Worm (Caenorhabditis elegans) whole organism, late embryonic: ENCODE measurements around the gene F41G4.8.
"Not testable (repeated sequence)": the region's sequence is repeated elsewhere in the genome, so short reads cannot be mapped to it uniquely, and the experiment has no call there.

Experiments used
- C38D4.7 ChIP-seq: fragments of 200-800 bp; sonication (Bioruptor generic); optimal IDR thresholded peaks from 2 replicates; lab custom pipeline; 2018; ENCODE audit warnings: mild to moderate bottlenecking, missing genetic modification characterization, moderate library complexity, missing compliant biosample characterization
- K09A11.1 ChIP-seq: sonication (generic microtip); optimal IDR thresholded peaks from 2 replicates; lab custom pipeline; 2017; ENCODE audit warnings: antibody characterized with exemption, mild to moderate bottlenecking, missing genetic modification characterization, missing compliant biosample characterization; ENCODE audit not compliant: insufficient read depth
- Y22D7AL.16 ChIP-seq: sonication (generic microtip); optimal IDR thresholded peaks from 2 replicates; lab custom pipeline; 2016; ENCODE audit warnings: missing genetic modification characterization, missing compliant biosample characterization
- ahr-1 ChIP-seq: sonication (generic microtip); optimal IDR thresholded peaks from 2 replicates; lab custom pipeline; 2016; ENCODE audit warnings: missing genetic modification characterization, missing compliant biosample characterization
- ama-1 ChIP-seq: fragments of 150-350 bp; optimal IDR thresholded peaks from 2 replicates; lab custom pipeline; 2014
- ceh-14 ChIP-seq: sonication (generic microtip); optimal IDR thresholded peaks from 2 replicates; lab custom pipeline; 2016; ENCODE audit warnings: missing genotype, missing genetic modification characterization, missing compliant biosample characterization
- ceh-19 ChIP-seq: fragments of 200-800 bp; sonication (Bioruptor generic); optimal IDR thresholded peaks from 2 replicates; lab custom pipeline; 2018; ENCODE audit warnings: mild to moderate bottlenecking, missing genetic modification characterization, missing compliant biosample characterization
- ceh-2 ChIP-seq: sonication (generic microtip); optimal IDR thresholded peaks from 2 replicates; lab custom pipeline; 2016; ENCODE audit warnings: missing genotype, missing genetic modification characterization, missing compliant biosample characterization
- ceh-22 ChIP-seq: sonication (generic microtip); optimal IDR thresholded peaks from 2 replicates; lab custom pipeline; 2017; ENCODE audit warnings: missing biosample characterization, missing genetic modification characterization
- ceh-31 ChIP-seq: sonication (generic microtip); optimal IDR thresholded peaks from 2 replicates; lab custom pipeline; 2016; ENCODE audit warnings: missing genetic modification characterization, missing compliant biosample characterization
- ceh-34 ChIP-seq: sonication (generic microtip); optimal IDR thresholded peaks from 2 replicates; lab custom pipeline; 2016; ENCODE audit warnings: mild to moderate bottlenecking, missing genetic modification characterization, missing compliant biosample characterization
- ceh-45 ChIP-seq: fragments of 200-800 bp; sonication (Bioruptor generic); IDR thresholded peaks from 2 replicates; pipeline ENCODE4 v1.3.6; 2022; ENCODE audit warnings: missing genetic modification reagents, missing genetic modification characterization, missing compliant biosample characterization
- ceh-9 ChIP-seq: sonication (generic microtip); optimal IDR thresholded peaks from 2 replicates; lab custom pipeline; 2016; ENCODE audit warnings: mild to moderate bottlenecking, missing genetic modification characterization, inconsistent platforms, missing compliant biosample characterization
- dmd-4 ChIP-seq: sonication (generic microtip); optimal IDR thresholded peaks from 2 replicates; lab custom pipeline; 2016; ENCODE audit warnings: borderline replicate concordance, missing genetic modification characterization, missing compliant biosample characterization
- elt-2 ChIP-seq: sonication (generic microtip); optimal IDR thresholded peaks from 2 replicates; lab custom pipeline; 2016; ENCODE audit warnings: missing genetic modification reagents, missing genetic modification characterization, missing compliant biosample characterization
- ets-4 ChIP-seq: sonication (generic microtip); optimal IDR thresholded peaks from 2 replicates; lab custom pipeline; 2016; ENCODE audit warnings: missing genetic modification characterization, missing compliant biosample characterization
- eyg-1 ChIP-seq: sonication (generic microtip); optimal IDR thresholded peaks from 2 replicates; lab custom pipeline; 2016; ENCODE audit warnings: missing genotype, missing genetic modification characterization, missing compliant biosample characterization
- fax-1 ChIP-seq: sonication (generic microtip); optimal IDR thresholded peaks from 2 replicates; lab custom pipeline; 2016; ENCODE audit warnings: missing genotype, missing genetic modification characterization, missing compliant biosample characterization
- fkh-6 ChIP-seq: sonication (generic microtip); optimal IDR thresholded peaks from 2 replicates; lab custom pipeline; 2016; ENCODE audit warnings: missing genetic modification characterization, missing compliant biosample characterization
- hlh-13 ChIP-seq: fragments of 200-800 bp; sonication (Bioruptor generic); optimal IDR thresholded peaks from 2 replicates; lab custom pipeline; 2018; ENCODE audit warnings: mild to moderate bottlenecking, missing genetic modification characterization, missing compliant biosample characterization
- hlh-15 ChIP-seq: sonication (generic microtip); optimal IDR thresholded peaks from 2 replicates; lab custom pipeline; 2016; ENCODE audit warnings: missing genetic modification characterization, missing compliant biosample characterization
- lim-6 ChIP-seq: sonication (generic microtip); optimal IDR thresholded peaks from 2 replicates; lab custom pipeline; 2016; ENCODE audit warnings: missing genetic modification characterization, missing compliant biosample characterization
- mec-3 ChIP-seq: sonication (generic microtip); optimal IDR thresholded peaks from 2 replicates; lab custom pipeline; 2016; ENCODE audit warnings: borderline replicate concordance, missing genetic modification characterization, missing compliant biosample characterization
- nfya-1 ChIP-seq: sonication (generic microtip); optimal IDR thresholded peaks from 2 replicates; lab custom pipeline; 2017; ENCODE audit warnings: missing genetic modification characterization, mild to moderate bottlenecking, missing compliant biosample characterization, antibody characterized with exemption, moderate library complexity
- nhr-11 ChIP-seq: fragments of 150-350 bp; optimal IDR thresholded peaks from 2 replicates; lab custom pipeline; 2014; ENCODE audit warnings: missing biosample characterization, missing genetic modification characterization
- nhr-232 ChIP-seq: sonication (generic microtip); optimal IDR thresholded peaks from 2 replicates; lab custom pipeline; 2016; ENCODE audit warnings: missing genetic modification characterization, missing compliant biosample characterization
- pat-9 ChIP-seq: fragments of 200-800 bp; sonication (Bioruptor generic); optimal IDR thresholded peaks from 2 replicates; lab custom pipeline; 2018; ENCODE audit warnings: mild to moderate bottlenecking, missing genetic modification characterization, moderate library complexity, missing compliant biosample characterization
- pax-1 ChIP-seq: fragments of 150-350 bp; optimal IDR thresholded peaks from 2 replicates; lab custom pipeline; 2014; ENCODE audit warnings: missing biosample characterization, missing genetic modification characterization
- pqm-1 ChIP-seq: sonication (generic microtip); optimal IDR thresholded peaks from 2 replicates; lab custom pipeline; 2016; ENCODE audit warnings: missing genetic modification characterization, missing compliant biosample characterization
- rnt-1 ChIP-seq: sonication (generic microtip); optimal IDR thresholded peaks from 2 replicates; lab custom pipeline; 2016; ENCODE audit warnings: missing genetic modification characterization, missing compliant biosample characterization
- sdc-2 ChIP-seq: sonication (generic microtip); optimal IDR thresholded peaks from 2 replicates; lab custom pipeline; 2016; ENCODE audit warnings: missing genotype, missing genetic modification characterization, missing compliant biosample characterization
- syd-9 ChIP-seq: sonication (generic microtip); optimal IDR thresholded peaks from 2 replicates; lab custom pipeline; 2016; ENCODE audit warnings: mild to moderate bottlenecking, missing genetic modification characterization, moderate library complexity, missing compliant biosample characterization
- tbx-2 ChIP-seq: sonication (generic microtip); optimal IDR thresholded peaks from 2 replicates; lab custom pipeline; 2016; ENCODE audit warnings: missing genetic modification characterization, missing compliant biosample characterization
- unc-55 ChIP-seq: sonication (generic microtip); optimal IDR thresholded peaks from 2 replicates; lab custom pipeline; 2017; ENCODE audit warnings: missing biosample characterization, missing genetic modification reagents, missing genetic modification characterization
- unc-86 ChIP-seq: sonication (generic microtip); optimal IDR thresholded peaks from 2 replicates; lab custom pipeline; 2016; ENCODE audit warnings: missing genetic modification characterization, missing compliant biosample characterization
- zip-5 ChIP-seq: sonication (generic microtip); optimal IDR thresholded peaks from 2 replicates; lab custom pipeline; 2016; ENCODE audit warnings: missing genetic modification characterization, missing compliant biosample characterization
- ztf-16 ChIP-seq: sonication (generic microtip); optimal IDR thresholded peaks from 2 replicates; lab custom pipeline; 2017; ENCODE audit warnings: missing genetic modification characterization, missing compliant biosample characterization

The F41G4.8 gene

DNA sequence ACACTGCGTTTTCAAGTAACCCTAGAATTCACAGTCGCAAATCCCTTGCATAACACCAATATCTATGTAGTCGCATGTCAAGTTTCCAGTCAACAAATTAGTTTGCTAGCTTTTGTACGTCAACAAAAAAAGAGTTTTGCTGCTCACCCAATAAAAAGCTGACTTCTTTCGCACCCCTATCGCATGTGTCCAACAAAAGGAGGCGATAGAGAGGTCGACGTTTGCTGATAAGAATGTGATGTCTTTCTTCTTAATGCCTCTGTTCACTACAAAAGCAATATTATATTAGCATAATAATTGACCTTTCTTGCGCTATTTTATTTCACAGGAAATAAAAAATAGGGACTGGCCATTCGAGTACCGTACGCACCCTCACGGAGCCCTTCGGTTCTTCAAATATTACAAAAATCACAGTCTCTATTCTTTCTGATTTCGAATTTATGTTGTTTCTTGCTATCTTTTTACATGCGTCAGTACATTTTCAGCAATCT lies 15.2 kb upstream of the F41G4.8 start, which contains the start of gene T20F7.3:
Gene T20F7.3 (plus strand): TSS at position 441 of the 491 bp plus-strand sequence.
- TF ChIP-seq elt-2 (tag; lab: Kevin White, UChicago) (peak; percentile 60), pax-1 (no peak)

DNA sequence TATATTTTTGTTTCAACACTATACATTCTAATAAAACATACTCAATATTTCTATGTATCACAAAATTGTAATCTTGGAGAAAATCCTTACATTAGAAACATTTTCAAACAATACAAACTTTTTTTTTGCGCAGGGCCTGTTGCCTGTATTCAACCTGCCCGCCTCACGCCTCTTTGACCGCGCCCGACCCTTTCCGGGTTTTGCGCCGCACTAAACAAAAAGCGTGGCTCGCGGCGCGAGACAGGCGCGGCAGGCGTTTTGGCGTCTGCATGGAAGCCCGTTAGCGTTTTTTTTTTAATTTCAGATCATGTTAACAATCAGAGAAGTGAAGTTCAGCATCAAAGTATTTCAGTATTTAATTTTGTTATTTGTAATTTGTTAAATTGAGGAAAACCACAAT lies 1.9 kb downstream of the F41G4.8 start:
- TF ChIP-seq ama-1 (lab: Kevin White, UChicago) (no peak), ets-4 (tag; lab: Kevin White, UChicago) (no peak), unc-55 (GFP tag; lab: Kevin White, UChicago) (no peak), ceh-9 (tag; lab: Kevin White, UChicago) (no peak), tbx-2 (tag; lab: Kevin White, UChicago) (no peak), ceh-45 (no peak), K09A11.1 (no peak), nhr-11 (no peak), sdc-2 (no peak), ceh-34 (tag; lab: Kevin White, UChicago) (no peak), pat-9 (tag; lab: Kevin White, UChicago) (no peak), C38D4.7 (GFP tag; lab: Kevin White, UChicago) (no peak)
- TF ChIP-seq, all 69 proteins: peak for 0

DNA sequence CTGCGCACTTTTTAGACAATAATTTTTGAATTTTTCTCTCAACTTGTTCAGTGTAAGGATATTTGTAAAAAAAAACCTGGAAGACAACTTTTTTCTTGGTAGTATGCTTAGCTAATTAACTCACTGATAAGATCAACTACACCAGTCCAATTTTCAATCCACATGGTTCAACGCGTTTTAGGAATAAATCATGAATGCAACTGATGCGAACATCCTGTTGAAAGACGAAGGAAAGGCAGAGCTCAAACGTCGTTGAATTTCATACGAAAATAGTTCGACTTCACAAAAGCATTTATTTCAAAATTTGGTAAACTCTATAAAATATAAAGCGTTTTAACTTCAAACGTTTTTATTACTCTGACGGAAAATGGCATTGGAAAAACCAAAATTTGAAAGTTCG lies 4.1 kb downstream of the F41G4.8 start, which contains the start of gene dyla-1:
Gene dyla-1 (plus strand): TSS at position 301 of the 400 bp plus-strand sequence.
- TF ChIP-seq fkh-6 = no peak
- TF ChIP-seq ceh-14 (tag; lab: Kevin White, UChicago) = no peak
- TF ChIP-seq, all 69 proteins: peak for 0

DNA sequence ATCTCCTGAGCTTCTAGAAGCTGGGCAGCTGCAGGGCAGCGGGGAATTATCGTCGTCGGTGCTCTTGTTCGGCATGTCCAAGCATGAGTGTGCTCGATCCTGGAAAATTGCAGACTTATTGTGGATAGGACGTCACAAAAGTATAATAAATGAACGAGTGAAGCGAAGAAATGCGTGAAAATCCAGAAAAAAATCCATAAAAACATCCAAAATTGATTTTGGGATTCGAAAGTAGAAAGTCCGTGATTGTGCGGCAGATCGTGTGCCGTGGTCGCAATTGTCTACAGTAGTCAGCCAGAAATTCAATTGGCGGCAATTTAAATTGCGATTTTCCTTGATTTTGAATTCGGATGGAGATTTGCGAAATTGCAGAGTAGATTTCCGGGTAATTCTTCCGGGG lies 8.5 kb downstream of the F41G4.8 start, which contains the start of gene F41G4.7:
Gene F41G4.7 (minus strand): TSS at position 101 of the 400 bp plus-strand sequence.
- TF ChIP-seq ceh-22 (no peak), ceh-19 (no peak), nhr-232 (tag; lab: Kevin White, UChicago) (no peak), hlh-15 (tag; lab: Kevin White, UChicago) (no peak), rnt-1 (tag; lab: Kevin White, UChicago) (no peak), fax-1 (tag; lab: Kevin White, UChicago) (no peak)

DNA sequence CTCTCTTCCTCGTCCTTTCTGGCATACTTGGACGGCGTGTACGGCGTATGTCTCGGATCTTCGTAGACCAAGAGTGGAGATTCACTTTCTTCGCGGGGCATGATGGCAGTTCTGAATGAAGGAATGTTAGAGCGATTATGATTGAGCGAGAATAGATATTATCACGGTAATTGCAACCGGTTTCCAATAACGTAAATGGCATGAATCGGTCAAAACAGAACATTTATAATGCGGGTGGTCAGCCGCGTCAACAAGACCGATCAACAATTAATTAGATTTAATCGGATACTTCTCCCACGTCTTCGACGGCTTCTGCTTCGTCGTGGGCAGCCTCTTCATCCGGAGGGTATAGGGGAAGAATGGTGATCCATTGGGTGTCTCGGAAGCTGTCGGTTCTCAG lies 10.1 kb downstream of the F41G4.8 start, which contains the start of gene F41G4.13:
Gene F41G4.13 (minus strand): TSS at position 101 of the 400 bp plus-strand sequence.
- TF ChIP-seq pqm-1 (tag; lab: Kevin White, UChicago); hlh-13 (GFP tag; lab: Kevin White, UChicago); nfya-1 (tag; lab: Kevin White, UChicago): not testable (repeated sequence)

- TF ChIP-seq tbx-2 (tag; lab: Kevin White, UChicago) (no peak), ceh-31 (peak; percentile 58)
These were observed 18.3 kb downstream of the F41G4.8 start for ce11 chrX:16826500-16826899.

DNA sequence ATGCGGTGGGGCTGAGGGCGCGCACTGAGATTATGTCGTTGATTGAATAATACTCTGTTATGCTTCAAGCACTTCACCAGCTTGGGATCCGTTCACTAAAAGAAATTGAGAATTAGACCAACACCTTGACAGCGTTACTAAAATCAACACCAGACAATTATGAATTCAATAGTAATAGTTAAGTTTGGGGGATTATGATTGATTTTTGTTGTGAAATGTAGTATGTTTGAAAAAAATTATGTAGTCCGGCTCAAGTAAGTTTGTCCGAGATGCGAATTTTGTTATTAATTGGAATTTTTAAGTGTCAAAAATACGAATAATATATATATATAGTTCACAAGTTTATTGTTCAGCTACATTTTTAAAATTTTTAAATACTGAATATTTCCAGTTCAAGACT lies 19.5 kb downstream of the F41G4.8 start, which contains the start of gene sto-5:
Gene sto-5 (minus strand): TSS at position 101 of the 400 bp plus-strand sequence.
- TF ChIP-seq rnt-1 (tag; lab: Kevin White, UChicago) (no peak), unc-86 (no peak), nfya-1 (tag; lab: Kevin White, UChicago) (no peak), hlh-13 (GFP tag; lab: Kevin White, UChicago) (no peak), lim-6 (tag; lab: Kevin White, UChicago) (no peak), eyg-1 (no peak), ets-4 (tag; lab: Kevin White, UChicago) (no peak), ceh-22 (no peak), fkh-6 (no peak), mec-3 (tag; lab: Kevin White, UChicago) (no peak), ceh-2 (tag; lab: Kevin White, UChicago) (no peak), dmd-4 (tag; lab: Kevin White, UChicago) (no peak), ahr-1 (tag; lab: Kevin White, UChicago) (no peak), syd-9 (tag; lab: Kevin White, UChicago) (no peak), ceh-14 (tag; lab: Kevin White, UChicago) (no peak), ztf-16 (tag; lab: Kevin White, UChicago) (no peak), Y22D7AL.16 (tag; lab: Kevin White, UChicago) (no peak), zip-5 (tag; lab: Kevin White, UChicago) (no peak)
